Worm (Caenorhabditis elegans) whole organism, late embryonic: Measurements from ENCODE around the gene sru-3.

ENCODE experiments used
- F13H6.1 ChIP-seq: sonication (generic microtip); optimal IDR thresholded peaks from 2 replicates; lab custom pipeline; 2016; ENCODE audit warnings: missing genetic modification characterization, missing compliant biosample characterization
- K02D7.2 ChIP-seq: sonication (generic microtip); optimal IDR thresholded peaks from 2 replicates; lab custom pipeline; 2017; ENCODE audit warnings: mild to moderate bottlenecking, missing genetic modification characterization, missing compliant biosample characterization
- T23F11.4 ChIP-seq: fragments of 200-800 bp; sonication (Bioruptor generic); optimal IDR thresholded peaks from 2 replicates; lab custom pipeline; 2018; ENCODE audit warnings: mild to moderate bottlenecking, missing genetic modification characterization, missing compliant biosample characterization
- ama-1 ChIP-seq: fragments of 150-350 bp; optimal IDR thresholded peaks from 2 replicates; lab custom pipeline; 2014
- ceh-14 ChIP-seq: sonication (generic microtip); optimal IDR thresholded peaks from 2 replicates; lab custom pipeline; 2016; ENCODE audit warnings: missing genotype, missing genetic modification characterization, missing compliant biosample characterization
- ceh-19 ChIP-seq: fragments of 200-800 bp; sonication (Bioruptor generic); optimal IDR thresholded peaks from 2 replicates; lab custom pipeline; 2018; ENCODE audit warnings: mild to moderate bottlenecking, missing genetic modification characterization, missing compliant biosample characterization
- ceh-31 ChIP-seq: sonication (generic microtip); optimal IDR thresholded peaks from 2 replicates; lab custom pipeline; 2016; ENCODE audit warnings: missing genetic modification characterization, missing compliant biosample characterization
- ceh-48 ChIP-seq: sonication (generic microtip); optimal IDR thresholded peaks from 2 replicates; lab custom pipeline; 2016; ENCODE audit warnings: missing genetic modification characterization, inconsistent platforms, missing compliant biosample characterization
- ceh-6 ChIP-seq: fragments of 200-800 bp; sonication (Bioruptor generic); optimal IDR thresholded peaks from 2 replicates; lab custom pipeline; 2018; ENCODE audit warnings: mild to moderate bottlenecking, missing genetic modification characterization, missing compliant biosample characterization
- dmd-4 ChIP-seq: sonication (generic microtip); optimal IDR thresholded peaks from 2 replicates; lab custom pipeline; 2016; ENCODE audit warnings: borderline replicate concordance, missing genetic modification characterization, missing compliant biosample characterization
- elt-4 ChIP-seq: sonication (generic microtip); optimal IDR thresholded peaks from 2 replicates; lab custom pipeline; 2016; ENCODE audit warnings: missing genetic modification characterization, missing compliant biosample characterization
- eyg-1 ChIP-seq: sonication (generic microtip); optimal IDR thresholded peaks from 2 replicates; lab custom pipeline; 2016; ENCODE audit warnings: missing genotype, missing genetic modification characterization, missing compliant biosample characterization
- fax-1 ChIP-seq: sonication (generic microtip); optimal IDR thresholded peaks from 2 replicates; lab custom pipeline; 2016; ENCODE audit warnings: missing genotype, missing genetic modification characterization, missing compliant biosample characterization
- hlh-13 ChIP-seq: fragments of 200-800 bp; sonication (Bioruptor generic); optimal IDR thresholded peaks from 2 replicates; lab custom pipeline; 2018; ENCODE audit warnings: mild to moderate bottlenecking, missing genetic modification characterization, missing compliant biosample characterization
- hlh-15 ChIP-seq: sonication (generic microtip); optimal IDR thresholded peaks from 2 replicates; lab custom pipeline; 2016; ENCODE audit warnings: missing genetic modification characterization, missing compliant biosample characterization
- hlh-30 ChIP-seq: sonication (generic microtip); optimal IDR thresholded peaks from 2 replicates; lab custom pipeline; 2017; ENCODE audit warnings: antibody characterized with exemption, missing genetic modification characterization, missing compliant biosample characterization; ENCODE audit not compliant: insufficient read depth
- hlh-8 ChIP-seq: sonication (generic microtip); optimal IDR thresholded peaks from 2 replicates; lab custom pipeline; 2016; ENCODE audit warnings: missing genotype, missing genetic modification characterization, missing compliant biosample characterization
- lin-11 ChIP-seq: fragments of 200-800 bp; sonication (Bioruptor generic); optimal IDR thresholded peaks from 2 replicates; lab custom pipeline; 2018; ENCODE audit warnings: mild to moderate bottlenecking, missing genetic modification characterization, missing compliant biosample characterization
- madf-2 ChIP-seq: sonication (generic microtip); optimal IDR thresholded peaks from 2 replicates; lab custom pipeline; 2017; ENCODE audit warnings: missing genetic modification characterization, missing compliant biosample characterization
- mec-3 ChIP-seq: sonication (generic microtip); optimal IDR thresholded peaks from 2 replicates; lab custom pipeline; 2016; ENCODE audit warnings: borderline replicate concordance, missing genetic modification characterization, missing compliant biosample characterization
- nfya-1 ChIP-seq: sonication (generic microtip); optimal IDR thresholded peaks from 2 replicates; lab custom pipeline; 2017; ENCODE audit warnings: missing genetic modification characterization, mild to moderate bottlenecking, missing compliant biosample characterization, antibody characterized with exemption, moderate library complexity
- nhr-232 ChIP-seq: sonication (generic microtip); optimal IDR thresholded peaks from 2 replicates; lab custom pipeline; 2016; ENCODE audit warnings: missing genetic modification characterization, missing compliant biosample characterization
- pat-9 ChIP-seq: fragments of 200-800 bp; sonication (Bioruptor generic); optimal IDR thresholded peaks from 2 replicates; lab custom pipeline; 2018; ENCODE audit warnings: mild to moderate bottlenecking, missing genetic modification characterization, moderate library complexity, missing compliant biosample characterization
- pax-1 ChIP-seq: fragments of 150-350 bp; optimal IDR thresholded peaks from 2 replicates; lab custom pipeline; 2014; ENCODE audit warnings: missing biosample characterization, missing genetic modification characterization
- pha-2 ChIP-seq: sonication (generic microtip); optimal IDR thresholded peaks from 2 replicates; lab custom pipeline; 2017; ENCODE audit warnings: mild to moderate bottlenecking, missing genetic modification characterization, missing compliant biosample characterization
- pros-1 ChIP-seq: fragments of 150-350 bp; optimal IDR thresholded peaks from 2 replicates; lab custom pipeline; 2014; ENCODE audit warnings: missing biosample characterization, missing genetic modification reagents, missing genetic modification characterization
- ref-2 ChIP-seq: sonication (generic microtip); optimal IDR thresholded peaks from 2 replicates; lab custom pipeline; 2016; ENCODE audit warnings: missing genetic modification characterization, missing compliant biosample characterization
- rnt-1 ChIP-seq: sonication (generic microtip); optimal IDR thresholded peaks from 2 replicates; lab custom pipeline; 2016; ENCODE audit warnings: missing genetic modification characterization, missing compliant biosample characterization
- sdc-2 ChIP-seq: sonication (generic microtip); optimal IDR thresholded peaks from 2 replicates; lab custom pipeline; 2016; ENCODE audit warnings: missing genotype, missing genetic modification characterization, missing compliant biosample characterization
- sox-4 ChIP-seq: sonication (generic microtip); optimal IDR thresholded peaks from 2 replicates; lab custom pipeline; 2017; ENCODE audit warnings: mild to moderate bottlenecking, missing genetic modification characterization, inconsistent platforms, missing compliant biosample characterization
- syd-9 ChIP-seq: sonication (generic microtip); optimal IDR thresholded peaks from 2 replicates; lab custom pipeline; 2016; ENCODE audit warnings: mild to moderate bottlenecking, missing genetic modification characterization, moderate library complexity, missing compliant biosample characterization
- tbx-2 ChIP-seq: sonication (generic microtip); optimal IDR thresholded peaks from 2 replicates; lab custom pipeline; 2016; ENCODE audit warnings: missing genetic modification characterization, missing compliant biosample characterization
- tbx-7 ChIP-seq: sonication (generic microtip); optimal IDR thresholded peaks from 2 replicates; lab custom pipeline; 2016; ENCODE audit warnings: missing genotype, missing genetic modification characterization, missing compliant biosample characterization
- ttx-3 ChIP-seq: sonication (generic microtip); optimal IDR thresholded peaks from 2 replicates; lab custom pipeline; 2016; ENCODE audit warnings: missing genetic modification reagents, missing genetic modification characterization, missing compliant biosample characterization
- unc-42 ChIP-seq: sonication (generic microtip); optimal IDR thresholded peaks from 2 replicates; lab custom pipeline; 2016; ENCODE audit warnings: missing genotype, missing genetic modification characterization, missing compliant biosample characterization
- unc-55 ChIP-seq: sonication (generic microtip); optimal IDR thresholded peaks from 2 replicates; lab custom pipeline; 2017; ENCODE audit warnings: missing biosample characterization, missing genetic modification reagents, missing genetic modification characterization
- unc-86 ChIP-seq: sonication (generic microtip); optimal IDR thresholded peaks from 2 replicates; lab custom pipeline; 2016; ENCODE audit warnings: missing genetic modification characterization, missing compliant biosample characterization

sru-3 gene

DNA sequence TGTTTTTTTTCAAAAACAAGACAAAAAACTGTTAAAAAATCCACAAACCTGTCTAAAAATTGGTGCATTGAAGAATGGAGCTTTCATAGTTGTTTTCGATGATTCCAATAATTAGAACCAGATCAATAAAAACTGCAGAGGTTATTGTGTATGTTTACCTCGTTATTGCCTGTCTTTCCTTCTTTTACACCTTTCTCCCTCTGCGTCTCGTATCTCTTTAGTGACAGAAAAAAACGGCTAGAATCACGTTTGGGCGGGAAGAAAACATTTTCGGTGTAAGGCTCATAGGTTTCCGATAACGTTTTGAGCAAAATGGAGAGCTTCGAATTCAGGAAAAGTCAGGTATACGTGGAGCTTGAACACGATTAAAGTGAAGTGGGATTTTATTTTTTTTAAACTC lies 12.2 kb downstream of the sru-3 start, which contains the start of gene ethe-1:
TSS of gene ethe-1 (minus strand) at position 150 of the 400 bp plus-strand sequence.
- TF ChIP-seq lin-11 (tag; lab: Kevin White, UChicago) (no peak), pax-1 (tag; lab: Kevin White, UChicago) (no peak), hlh-8 (tag; lab: Kevin White, UChicago) (no peak), madf-2 (tag; lab: Kevin White, UChicago) (no peak), tbx-7 (tag; lab: Kevin White, UChicago) (no peak)

DNA sequence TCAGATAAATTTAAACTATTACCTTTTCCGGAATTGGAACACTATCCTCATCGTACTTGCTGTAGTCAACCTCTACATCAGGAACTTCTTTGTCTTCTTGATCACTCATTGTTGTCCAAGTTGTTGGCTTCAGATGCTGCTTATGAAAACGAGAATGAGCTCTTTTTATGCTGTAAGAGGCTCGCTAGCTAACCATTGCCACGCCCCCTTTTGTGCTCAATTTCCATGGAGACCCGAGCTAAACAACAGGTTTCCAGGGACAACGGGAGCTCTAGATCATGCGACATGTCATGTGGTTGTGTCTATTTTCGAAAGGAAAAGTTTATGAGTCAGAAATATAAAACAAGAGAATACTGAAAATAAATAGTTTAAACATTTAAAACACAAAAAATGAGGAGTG lies 14.0 kb downstream of the sru-3 start, which contains the start of gene C33A12.4:
TSS of gene C33A12.4 (minus strand) at position 131 of the 400 bp plus-strand sequence.
- TF ChIP-seq mec-3 (tag; lab: Kevin White, UChicago) = no peak
- TF ChIP-seq ttx-3 (tag; lab: Kevin White, UChicago) = no peak
- no peak for TF ChIP-seq fax-1 (tag; lab: Kevin White, UChicago)
- no peak for TF ChIP-seq T23F11.4 (GFP tag; lab: Kevin White, UChicago)
- no peak for TF ChIP-seq K02D7.2
- no peak for TF ChIP-seq ceh-6 (GFP tag; lab: Kevin White, UChicago)
- TF ChIP-seq tbx-2 = no peak
- no peak for TF ChIP-seq ceh-19 (GFP tag; lab: Kevin White, UChicago)
- TF ChIP-seq hlh-30 (tag; lab: Kevin White, UChicago) = no peak
- no peak for TF ChIP-seq elt-4 (tag; lab: Kevin White, UChicago)
- TF ChIP-seq F13H6.1 (tag; lab: Kevin White, UChicago) = no peak
- no peak for TF ChIP-seq hlh-8 (tag; lab: Kevin White, UChicago)
- TF ChIP-seq pha-2 (tag; lab: Kevin White, UChicago) = no peak
- TF ChIP-seq hlh-15 (tag; lab: Kevin White, UChicago) = no peak
- TF ChIP-seq hlh-13 = no peak

DNA sequence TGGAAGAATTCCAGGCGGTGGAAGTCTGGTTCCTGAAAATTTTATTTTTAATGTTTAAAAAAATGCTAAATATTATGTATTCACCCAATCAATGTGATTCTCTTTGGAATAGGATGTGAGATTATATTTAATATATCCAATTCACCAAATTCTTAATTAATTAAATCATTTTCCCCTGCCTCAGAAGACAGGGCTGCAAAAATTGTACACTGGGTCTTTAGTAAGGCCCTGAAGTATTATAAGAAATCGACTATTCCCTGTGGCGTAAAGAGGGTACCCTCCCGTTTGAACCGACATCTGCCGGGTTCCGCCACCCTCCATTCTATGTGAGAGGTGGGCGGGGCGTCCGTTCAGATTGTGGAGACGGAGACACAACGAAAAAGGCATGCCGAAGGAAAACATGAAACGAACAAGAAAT lies 14.8 kb downstream of the sru-3 start:
- TF ChIP-seq mec-3 (tag; lab: Kevin White, UChicago) = no peak
- peak; percentile 67 for TF ChIP-seq ama-1 (lab: Kevin White, UChicago)
- no peak for TF ChIP-seq pat-9
- peak; percentile 77 for TF ChIP-seq pros-1 (tag; lab: Kevin White, UChicago)
- no peak for TF ChIP-seq pha-2 (tag; lab: Kevin White, UChicago)
- TF ChIP-seq eyg-1 (tag; lab: Kevin White, UChicago) = no peak
- no peak for TF ChIP-seq rnt-1 (tag; lab: Kevin White, UChicago)
- TF ChIP-seq unc-55 (GFP tag; lab: Kevin White, UChicago) = peak; percentile 27
- TF ChIP-seq ceh-6 (GFP tag; lab: Kevin White, UChicago) = no peak
- no peak for TF ChIP-seq ref-2 (tag; lab: Kevin White, UChicago)
- peak; percentile 31 for TF ChIP-seq ceh-31 (tag; lab: Kevin White, UChicago)
- TF ChIP-seq ceh-48 (tag; lab: Kevin White, UChicago) = peak; percentile 1
- no peak for TF ChIP-seq fax-1 (tag; lab: Kevin White, UChicago)
- TF ChIP-seq hlh-15 (tag; lab: Kevin White, UChicago) = no peak
- no peak for TF ChIP-seq syd-9 (tag; lab: Kevin White, UChicago)
- TF ChIP-seq sdc-2 (tag; lab: Kevin White, UChicago) = peak; percentile 7
- TF ChIP-seq T23F11.4 (GFP tag; lab: Kevin White, UChicago) = no peak
- no peak for TF ChIP-seq nhr-232 (tag; lab: Kevin White, UChicago)
- TF ChIP-seq nfya-1 (tag; lab: Kevin White, UChicago) = peak; percentile 69
- no peak for TF ChIP-seq unc-86 (tag; lab: Kevin White, UChicago)
- no peak for TF ChIP-seq F13H6.1 (tag; lab: Kevin White, UChicago)
- TF ChIP-seq sox-4 (tag; lab: Kevin White, UChicago) = no peak
- TF ChIP-seq tbx-2 = no peak
- TF ChIP-seq dmd-4 = no peak
- no peak for TF ChIP-seq hlh-13
- peak; percentile 67 for TF ChIP-seq unc-42
- no peak for TF ChIP-seq ceh-14 (tag; lab: Kevin White, UChicago)
